Fruit fly (Drosophila melanogaster): ENCODE measurements around the gene Adgf-A.

dm6 chr3L:17791495-17791894 lies 27.5 kb upstream of the Adgf-A start:
- TF ChIP-seq CG8478 (optimal IDR thresholded peaks at IDR 0.05) (no peak), CTCF (optimal IDR thresholded peaks at IDR 0.05) (no peak)
